Fruit fly (Drosophila melanogaster) whole organism, embryonic: ENCODE data around the gene papi.

Experiments
- Atf3 ChIP-seq: fragments of 200-800 bp; sonication (Bioruptor generic); optimal IDR thresholded peaks from 3 replicates; lab custom pipeline; 2016; ENCODE audit warnings: missing biosample characterization, missing genetic modification characterization
- Blimp-1 ChIP-seq: fragments of 200-800 bp; sonication (Bioruptor generic); optimal IDR thresholded peaks from 3 replicates; lab custom pipeline; 2018; ENCODE audit warnings: missing biosample characterization, missing genetic modification characterization, mild to moderate bottlenecking, moderate library complexity, missing genetic modification reagents
- CG10431 ChIP-seq: fragments of 200-800 bp; sonication (Bioruptor generic); optimal IDR thresholded peaks from 3 replicates; lab custom pipeline; 2018; ENCODE audit warnings: missing biosample characterization, mild to moderate bottlenecking, missing genetic modification characterization
- CG11695 ChIP-seq: fragments of 200-800 bp; sonication (Bioruptor generic); IDR thresholded peaks from 3 replicates; pipeline ENCODE4 v1.3.6; 2022; ENCODE audit warnings: missing biosample characterization, missing genetic modification characterization
- CG12769 ChIP-seq: fragments of 200-800 bp; sonication (Bioruptor generic); optimal IDR thresholded peaks from 2 replicates; lab custom pipeline; 2019; ENCODE audit warnings: missing biosample characterization, mild to moderate bottlenecking, missing genetic modification characterization, moderate library complexity
- CG13287 ChIP-seq: fragments of 200-800 bp; sonication (Bioruptor generic); IDR thresholded peaks from 2 replicates; pipeline ENCODE4 v1.3.6; 2022; ENCODE audit warnings: missing biosample characterization, missing genetic modification characterization; ENCODE audit not compliant: partially characterized antibody
- CG13296 ChIP-seq: fragments of 200-800 bp; sonication (Bioruptor generic); optimal IDR thresholded peaks from 3 replicates; lab custom pipeline; 2018; ENCODE audit warnings: missing biosample characterization, mild to moderate bottlenecking, missing genetic modification characterization
- CG14014 ChIP-seq: fragments of 200-800 bp; sonication (Bioruptor generic); IDR thresholded peaks from 2 replicates; pipeline ENCODE4 v1.3.6; 2022; ENCODE audit warnings: missing biosample characterization, missing genetic modification characterization
- CG1529 ChIP-seq: fragments of 200-800 bp; sonication (Bioruptor generic); optimal IDR thresholded peaks from 3 replicates; lab custom pipeline; 2018; ENCODE audit warnings: missing biosample characterization, missing genetic modification characterization
- CG15479 ChIP-seq: fragments of 200-800 bp; sonication (Bioruptor generic); optimal IDR thresholded peaks from 3 replicates; lab custom pipeline; 2019; ENCODE audit warnings: missing biosample characterization, mild to moderate bottlenecking, missing genetic modification characterization, moderate library complexity
- CG15601 ChIP-seq: fragments of 200-800 bp; sonication (Bioruptor generic); optimal IDR thresholded peaks from 3 replicates; lab custom pipeline; 2019; ENCODE audit warnings: missing biosample characterization, mild to moderate bottlenecking, missing genetic modification characterization, moderate library complexity
- CG16863 ChIP-seq: fragments of 200-800 bp; sonication (Bioruptor generic); optimal IDR thresholded peaks from 3 replicates; lab custom pipeline; 2016; ENCODE audit warnings: missing biosample characterization, missing genetic modification characterization
- CG17186 ChIP-seq: fragments of 200-800 bp; sonication (Bioruptor generic); optimal IDR thresholded peaks from 3 replicates; lab custom pipeline; 2017; ENCODE audit warnings: missing biosample characterization, missing genetic modification reagents, missing genetic modification characterization
- CG17328 ChIP-seq: fragments of 200-800 bp; sonication (Bioruptor generic); IDR thresholded peaks from 2 replicates; pipeline ENCODE4 v1.3.6; 2022; ENCODE audit warnings: missing biosample characterization, missing genetic modification characterization
- CG18011 ChIP-seq: fragments of 200-800 bp; sonication (Bioruptor generic); optimal IDR thresholded peaks from 2 replicates; lab custom pipeline; 2017; ENCODE audit warnings: missing biosample characterization, missing genetic modification characterization, mild to moderate bottlenecking, moderate library complexity, missing genotype
- CG2116 ChIP-seq: fragments of 200-800 bp; sonication (Bioruptor generic); optimal IDR thresholded peaks from 3 replicates; lab custom pipeline; 2018; ENCODE audit warnings: missing biosample characterization, mild to moderate bottlenecking, missing genetic modification characterization
- CG2129 ChIP-seq: fragments of 200-800 bp; sonication (Bioruptor generic); IDR thresholded peaks from 2 replicates; pipeline ENCODE4 v1.3.6; 2022; ENCODE audit warnings: missing biosample characterization, missing genetic modification characterization; ENCODE audit not compliant: partially characterized antibody
- CG2875 ChIP-seq: fragments of 200-800 bp; sonication (Bioruptor generic); optimal IDR thresholded peaks from 2 replicates; lab custom pipeline; 2017; ENCODE audit warnings: missing biosample characterization, mild to moderate bottlenecking, missing genetic modification characterization, missing genetic modification reagents
- CG32767 ChIP-seq: fragments of 200-800 bp; sonication (Bioruptor generic); IDR thresholded peaks from 2 replicates; pipeline ENCODE4 v1.3.6; 2022; ENCODE audit warnings: missing biosample characterization, missing genetic modification characterization
- CG34422 ChIP-seq: fragments of 200-800 bp; sonication (Bioruptor generic); IDR thresholded peaks from 3 replicates; pipeline ENCODE4 v1.3.6; 2022; ENCODE audit warnings: missing biosample characterization, missing genetic modification characterization
- CG4404 ChIP-seq: fragments of 200-800 bp; sonication (Bioruptor generic); IDR thresholded peaks from 2 replicates; pipeline ENCODE4 v1.3.6; 2022; ENCODE audit warnings: missing biosample characterization, missing genetic modification characterization
- CG4617 ChIP-seq: fragments of 200-800 bp; sonication (Bioruptor generic); optimal IDR thresholded peaks from 3 replicates; lab custom pipeline; 2016; ENCODE audit warnings: missing biosample characterization, missing genetic modification characterization, borderline replicate concordance
- CG6765 ChIP-seq: fragments of 200-800 bp; sonication (Bioruptor generic); optimal IDR thresholded peaks from 3 replicates; lab custom pipeline; 2017; ENCODE audit warnings: missing biosample characterization, mild to moderate bottlenecking, missing genetic modification characterization
- Doc3 ChIP-seq: fragments of 200-800 bp; sonication (Bioruptor generic); IDR thresholded peaks from 3 replicates; pipeline ENCODE4 v1.3.6; 2022; ENCODE audit warnings: missing biosample characterization, missing genetic modification characterization; ENCODE audit not compliant: partially characterized antibody
- Ets97D ChIP-seq: fragments of 200-800 bp; sonication (Bioruptor generic); optimal IDR thresholded peaks from 3 replicates; lab custom pipeline; 2016; ENCODE audit warnings: missing biosample characterization, missing genetic modification characterization
- HLH54F ChIP-seq: fragments of 200-800 bp; sonication (Bioruptor generic); optimal IDR thresholded peaks from 3 replicates; lab custom pipeline; 2016; ENCODE audit warnings: missing biosample characterization, missing genetic modification characterization
- Hand ChIP-seq: fragments of 200-800 bp; sonication (Bioruptor generic); optimal IDR thresholded peaks from 2 replicates; lab custom pipeline; 2017; ENCODE audit warnings: mild to moderate bottlenecking, missing biosample characterization, missing genetic modification reagents, missing genetic modification characterization
- Lhr ChIP-seq: fragments of 200-800 bp; sonication (Bioruptor generic); optimal IDR thresholded peaks from 3 replicates; lab custom pipeline; 2017; ENCODE audit warnings: mild to moderate bottlenecking, missing biosample characterization, missing genetic modification reagents, missing genetic modification characterization
- MTF-1 ChIP-seq: fragments of 200-800 bp; sonication (Bioruptor generic); optimal IDR thresholded peaks from 2 replicates; lab custom pipeline; 2018; ENCODE audit warnings: missing biosample characterization, mild to moderate bottlenecking, missing genetic modification characterization, borderline replicate concordance
- Max ChIP-seq: fragments of 200-800 bp; sonication (Bioruptor generic); optimal IDR thresholded peaks from 2 replicates; lab custom pipeline; 2016; ENCODE audit warnings: missing biosample characterization, mild to moderate bottlenecking, missing genetic modification characterization
- Myb ChIP-seq: fragments of 200-800 bp; sonication (Bioruptor generic); optimal IDR thresholded peaks from 2 replicates; lab custom pipeline; 2016; ENCODE audit warnings: missing biosample characterization, missing genetic modification characterization
- Sox102F ChIP-seq: fragments of 200-800 bp; sonication (Bioruptor generic); optimal IDR thresholded peaks from 2 replicates; lab custom pipeline; 2018; ENCODE audit warnings: missing biosample characterization, mild to moderate bottlenecking, missing genetic modification characterization, moderate library complexity
- Ssrp ChIP-seq: fragments of 200-800 bp; sonication (Bioruptor generic); optimal IDR thresholded peaks from 2 replicates; lab custom pipeline; 2018; ENCODE audit warnings: missing biosample characterization, mild to moderate bottlenecking, missing genetic modification characterization, moderate library complexity
- Taf1 ChIP-seq: fragments of 200-800 bp; sonication (Bioruptor generic); IDR thresholded peaks from 2 replicates; pipeline ENCODE4 v1.3.6; 2022; ENCODE audit warnings: missing biosample characterization, missing genetic modification characterization
- ac ChIP-seq: fragments of 200-800 bp; sonication (Bioruptor generic); optimal IDR thresholded peaks from 3 replicates; lab custom pipeline; 2017; ENCODE audit warnings: missing biosample characterization, mild to moderate bottlenecking, missing genetic modification characterization
- cas ChIP-seq: fragments of 200-800 bp; sonication (Bioruptor generic); IDR thresholded peaks from 2 replicates; pipeline ENCODE4 v1.3.6; 2022; ENCODE audit warnings: missing biosample characterization, missing genetic modification characterization
- ci ChIP-seq: fragments of 200-800 bp; sonication (Bioruptor generic); IDR thresholded peaks from 3 replicates; pipeline ENCODE4 v1.3.6; 2022; ENCODE audit warnings: missing biosample characterization, missing genetic modification characterization
- dan ChIP-seq: fragments of 200-800 bp; sonication (Bioruptor generic); IDR thresholded peaks from 2 replicates; pipeline ENCODE4 v1.3.6; 2022; ENCODE audit warnings: missing biosample characterization, missing genetic modification characterization
- dm ChIP-seq: fragments of 200-800 bp; sonication (Bioruptor generic); optimal IDR thresholded peaks from 3 replicates; lab custom pipeline; 2016; ENCODE audit warnings: missing biosample characterization, missing genetic modification characterization
- hkb ChIP-seq, 2 experiments: fragments of 200-800 bp in 1 of 2; fragments of >200 bp in 1 of 2; sonication (Bioruptor generic) in 1 of 2; IDR thresholded peaks in 1 of 2; optimal IDR thresholded peaks in 1 of 2; 2 replicates each; pipeline versions ENCODE4 v1.3.6 to Lab custom; 2017 to 2022; ENCODE audit warnings: missing biosample characterization in 1 of 2, missing genetic modification characterization in 1 of 2
- kay ChIP-seq: fragments of 200-800 bp; sonication (Bioruptor generic); optimal IDR thresholded peaks from 2 replicates; lab custom pipeline; 2016; ENCODE audit warnings: missing biosample characterization, missing genetic modification characterization
- klu ChIP-seq: fragments of 200-800 bp; sonication (Bioruptor generic); IDR thresholded peaks from 2 replicates; pipeline ENCODE4 v1.3.6; 2022; ENCODE audit warnings: missing biosample characterization, missing genetic modification characterization
- lbe ChIP-seq: fragments of 200-800 bp; sonication (Bioruptor generic); optimal IDR thresholded peaks from 2 replicates; lab custom pipeline; 2016; ENCODE audit warnings: missing biosample characterization, mild to moderate bottlenecking, missing genetic modification characterization
- mirr ChIP-seq: fragments of 200-800 bp; sonication (Bioruptor generic); optimal IDR thresholded peaks from 3 replicates; lab custom pipeline; 2018; ENCODE audit warnings: missing biosample characterization, mild to moderate bottlenecking, missing genetic modification characterization
- pzg ChIP-seq: fragments of 200-800 bp; sonication (Bioruptor generic); optimal IDR thresholded peaks from 3 replicates; lab custom pipeline; 2018; ENCODE audit warnings: missing biosample characterization, mild to moderate bottlenecking, missing genetic modification characterization, moderate library complexity
- run ChIP-seq: fragments of 200-800 bp; sonication (Bioruptor generic); optimal IDR thresholded peaks from 3 replicates; lab custom pipeline; 2018; ENCODE audit warnings: missing biosample characterization, mild to moderate bottlenecking, missing genetic modification characterization
- sens-2 ChIP-seq: fragments of 200-800 bp; sonication (Bioruptor generic); IDR thresholded peaks from 2 replicates; pipeline ENCODE4 v1.3.6; 2022; ENCODE audit warnings: missing biosample characterization, missing genetic modification characterization
- sr ChIP-seq: fragments of 200-800 bp; sonication (Bioruptor generic); IDR thresholded peaks from 3 replicates; pipeline ENCODE4 v1.3.6; 2022; ENCODE audit warnings: missing biosample characterization, missing genetic modification characterization
- trem ChIP-seq: fragments of 200-800 bp; optimal IDR thresholded peaks from 3 replicates; lab custom pipeline; 2019; ENCODE audit warnings: missing biosample characterization, mild to moderate bottlenecking, missing genetic modification characterization, moderate library complexity
- unpg ChIP-seq: fragments of 200-800 bp; sonication (Bioruptor generic); optimal IDR thresholded peaks from 3 replicates; lab custom pipeline; 2018; ENCODE audit warnings: missing biosample characterization, mild to moderate bottlenecking, missing genetic modification characterization, moderate library complexity

papi gene

dm6 chr2L:2179366-2179765, 41.2 kb upstream of the papi start:
- peak; percentile 21 for TF ChIP-seq Ets97D (GFP tag; lab: Kevin White, UChicago)
- no peak for TF ChIP-seq trem (tag; lab: Kevin White, UChicago)
- TF ChIP-seq CG16863 = peak; percentile 60
- peak; percentile 33; the same call in 1 of the 2 replicates for TF ChIP-seq Taf1
- peak; percentile 55; the same call in 1 of the 3 replicates for TF ChIP-seq CG34422 (GFP tag; lab: Robert Waterston, UW)
- TF ChIP-seq ac (GFP tag; lab: Kevin White, UChicago) = no peak
- peak; percentile 56 for TF ChIP-seq klu
- no peak for TF ChIP-seq pzg
- TF ChIP-seq CG15479 (GFP tag; lab: Kevin White, UChicago) = no peak
- peak; percentile 16 for TF ChIP-seq CG15601
- TF ChIP-seq CG12769 (tag; lab: Kevin White, UChicago) = peak; percentile 83
- peak; percentile 52 for TF ChIP-seq CG32767 (GFP tag; lab: Robert Waterston, UW)
- no peak for TF ChIP-seq CG17186 (GFP tag; lab: Kevin White, UChicago)
- TF ChIP-seq CG2116 (GFP tag; lab: Kevin White, UChicago) = no peak
- peak; percentile 71 for TF ChIP-seq mirr (GFP tag; lab: Kevin White, UChicago)
- TF ChIP-seq CG2875 (GFP tag; lab: Kevin White, UChicago) = peak; percentile 8
- peak; percentile 66 for TF ChIP-seq CG14014 (GFP tag; lab: Robert Waterston, UW)
- TF ChIP-seq hkb (optimal IDR thresholded peaks at IDR 0.05; lab: Kevin White, UChicago) = no peak
- TF ChIP-seq hkb (GFP tag; IDR thresholded peaks at IDR 0.05; lab: Robert Waterston, UW) = peak; percentile 73
- TF ChIP-seq lbe (GFP tag; lab: Kevin White, UChicago) = no peak
- TF ChIP-seq CG18011 = peak; percentile 11
- TF ChIP-seq sens-2 (GFP tag; lab: Robert Waterston, UW) = no peak
- no peak for TF ChIP-seq Lhr
- no peak for TF ChIP-seq CG17328 (GFP tag; lab: Robert Waterston, UW)
- peak; percentile 76 for TF ChIP-seq unpg (GFP tag; lab: Kevin White, UChicago)
- TF ChIP-seq ci (GFP tag; lab: Robert Waterston, UW) = peak; percentile 64; the same call in 2 of the 3 replicates
- peak; percentile 65 for TF ChIP-seq CG4404 (GFP tag; lab: Robert Waterston, UW)
- peak; percentile 7 for TF ChIP-seq Max (GFP tag; lab: Kevin White, UChicago)
- TF ChIP-seq CG10431 (GFP tag; lab: Kevin White, UChicago) = no peak
- TF ChIP-seq dan (GFP tag; lab: Robert Waterston, UW) = no peak
- TF ChIP-seq run (tag; lab: Kevin White, UChicago) = peak; percentile 36
- peak; percentile 91 for TF ChIP-seq sr (GFP tag; lab: Robert Waterston, UW)
- TF ChIP-seq CG2129 (GFP tag; lab: Robert Waterston, UW) = no peak
- TF ChIP-seq CG1529 (GFP tag; lab: Kevin White, UChicago) = peak; percentile 13
- TF ChIP-seq Myb (GFP tag; lab: Kevin White, UChicago) = peak; percentile 65
- peak; percentile 66 for TF ChIP-seq Atf3 (GFP tag; lab: Kevin White, UChicago)
- no peak for TF ChIP-seq CG4617
- TF ChIP-seq Doc3 (GFP tag; lab: Robert Waterston, UW) = no peak
- peak; percentile 60 for TF ChIP-seq Hand
- peak; percentile 64 for TF ChIP-seq Ssrp
- TF ChIP-seq dm = peak; percentile 28
- no peak; the same call in 1 of the 2 replicates for TF ChIP-seq CG13287 (GFP tag; lab: Robert Waterston, UW)
- TF ChIP-seq kay = peak; percentile 8
- TF ChIP-seq MTF-1 (GFP tag; lab: Kevin White, UChicago) = no peak
- TF ChIP-seq cas (GFP tag; lab: Robert Waterston, UW) = peak; percentile 33; the same call in 1 of the 2 replicates
- TF ChIP-seq CG6765 (GFP tag; lab: Kevin White, UChicago) = peak; percentile 58
- peak; percentile 58 for TF ChIP-seq CG13296
- TF ChIP-seq Blimp-1 = peak; percentile 61
- peak; percentile 83 for TF ChIP-seq HLH54F
- TF ChIP-seq Sox102F = peak; percentile 89
- peak; percentile 66 for TF ChIP-seq CG11695 (GFP tag; lab: Robert Waterston, UW)
